Fruit fly (Drosophila melanogaster) ovary, adult (tissue): ENCODE results near the gene Tdh.
A peak's percentile ranks its signal among the peaks of the same experiment; 100 is the strongest.

Experiments used
- CG17801 ChIP-seq: fragments of 200-800 bp; optimal IDR thresholded peaks from 2 replicates; lab custom pipeline; 2019; ENCODE audit warnings: missing biosample characterization, mild to moderate bottlenecking, missing genetic modification characterization, moderate library complexity; ENCODE audit not compliant: partially characterized antibody

Gene Tdh

DNA sequence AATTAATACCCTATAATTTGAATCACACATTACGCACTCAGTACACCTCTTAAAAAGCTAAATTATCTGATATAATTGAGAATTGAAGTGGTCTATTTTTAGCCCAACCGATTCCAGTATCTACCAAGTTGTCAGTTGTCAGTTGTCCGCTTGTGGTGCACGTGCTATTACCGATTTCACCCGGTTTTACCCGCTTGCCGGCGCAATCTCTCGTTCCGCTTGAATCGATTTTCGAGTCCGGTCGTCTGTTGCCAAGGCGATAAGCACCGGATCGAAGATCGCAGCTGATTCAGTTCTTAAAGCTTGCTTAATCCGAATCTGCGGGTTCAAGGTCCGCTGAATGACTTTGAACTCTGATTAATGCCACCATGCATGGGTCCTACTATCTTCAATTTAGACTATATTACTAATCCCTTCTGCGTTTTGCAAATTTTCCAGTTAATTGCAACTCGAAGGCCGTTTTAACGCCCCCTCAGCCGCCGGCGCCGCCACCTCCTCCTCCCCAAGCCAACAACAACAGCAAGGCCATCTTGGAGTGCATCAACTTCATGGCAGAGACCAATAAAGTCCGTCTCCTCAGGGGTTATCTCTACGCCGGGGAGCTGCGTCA lies 44.9 kb downstream of the Tdh start:
- no peak for TF ChIP-seq CG17801 (GFP tag; lab: Kevin White, UChicago)

DNA sequence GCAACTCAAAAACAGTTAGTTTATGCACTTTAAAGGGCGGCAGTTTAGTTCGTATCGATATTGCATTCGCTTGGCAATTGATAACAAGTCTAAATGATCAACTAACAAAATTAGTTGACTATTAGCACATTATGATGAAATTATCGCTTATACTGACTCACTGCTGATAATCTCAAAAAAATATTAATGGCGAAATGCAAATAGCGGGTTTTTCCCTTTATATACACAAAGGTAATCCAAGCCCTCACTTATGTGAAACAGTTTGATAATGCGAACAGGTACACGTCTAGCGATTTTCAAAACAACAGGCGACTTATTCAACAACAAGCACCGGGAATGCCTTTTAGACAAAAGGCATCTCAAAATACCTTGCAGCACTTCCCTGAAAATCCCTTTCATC lies 47.4 kb downstream of the Tdh start:
- TF ChIP-seq CG17801 (GFP tag; lab: Kevin White, UChicago), result no peak

- TF ChIP-seq CG17801 (GFP tag; lab: Kevin White, UChicago), result peak; percentile 71
Observed at dm6 chr3L:20516519-20517178, 49.9 kb downstream of the Tdh start.

DNA sequence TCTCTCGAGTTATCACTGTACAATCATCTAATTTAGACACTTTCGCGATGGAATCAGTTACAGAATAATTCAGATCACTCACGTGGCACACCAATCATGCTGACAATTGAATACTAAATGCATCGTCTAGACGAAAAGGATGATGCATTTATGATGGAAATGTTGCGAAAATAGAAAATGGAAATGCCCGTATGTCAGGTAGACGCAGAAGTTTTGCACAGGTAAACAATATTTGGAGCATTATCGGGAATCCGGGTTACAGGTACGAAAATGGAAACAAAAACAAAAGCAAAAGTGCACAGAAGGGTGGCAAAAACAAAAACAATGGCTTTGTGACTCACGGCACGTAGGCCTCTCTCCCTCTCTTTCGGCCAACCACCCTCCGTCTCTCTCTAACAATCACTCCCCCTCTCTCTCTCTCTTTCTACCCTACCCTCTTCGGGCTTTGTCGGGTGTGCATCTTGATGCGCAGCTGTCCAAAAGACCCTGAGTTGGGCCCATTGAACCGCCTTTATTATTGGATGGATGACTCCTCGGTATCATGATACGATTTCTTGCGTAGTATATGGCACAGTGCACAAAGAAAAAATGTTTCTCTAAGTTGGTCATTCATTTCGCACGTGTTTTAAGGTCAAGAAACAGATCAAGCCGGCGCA lies 50.6 kb downstream of the Tdh start:
- TF ChIP-seq CG17801 (GFP tag; lab: Kevin White, UChicago), result no peak

dm6 chr3L:20517897-20518804 lies 51.4 kb downstream of the Tdh start:
- TF ChIP-seq CG17801 (GFP tag; lab: Kevin White, UChicago), result no peak

- TF ChIP-seq CG17801 (GFP tag; lab: Kevin White, UChicago), result no peak
Observed at dm6 chr3L:20518805-20519503, 52.2 kb downstream of the Tdh start, which contains the start of gene BNIP3. TSS of gene BNIP3 (minus strand) at chr3L:20519393.
